Fruit fly (Drosophila melanogaster): ENCODE results near the gene CG13693.

DNA sequence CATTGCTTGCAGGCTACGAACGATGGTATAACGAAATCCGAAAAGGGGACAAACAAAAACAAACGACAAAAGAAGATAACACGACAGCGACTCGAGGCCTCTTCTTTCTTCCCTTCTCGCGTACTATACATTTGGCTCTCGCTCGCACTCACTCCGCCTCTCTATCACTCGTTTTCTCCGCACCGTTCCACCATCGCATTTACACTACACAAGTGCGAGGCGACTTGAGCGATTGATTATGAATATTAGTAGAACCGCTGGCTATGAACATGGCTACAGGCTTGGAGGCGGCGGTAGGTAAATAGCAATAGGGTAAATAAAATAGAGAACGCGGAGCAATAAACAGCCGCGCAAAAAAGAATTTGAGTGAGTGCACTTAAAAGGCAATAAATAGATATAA is 11.8 kb upstream of the CG13693 start:
- no peak for TF ChIP-seq psq (optimal IDR thresholded peaks at IDR 0.05)
- TF ChIP-seq h (optimal IDR thresholded peaks at IDR 0.05): no peak
